Worm (Caenorhabditis elegans) whole organism, late embryonic: ENCODE data around the gene ife-2.

ENCODE experiments used
- C08G9.2 ChIP-seq: sonication (generic microtip); optimal IDR thresholded peaks from 2 replicates; lab custom pipeline; 2016; ENCODE audit warnings: mild to moderate bottlenecking, missing genetic modification characterization, moderate library complexity, missing compliant biosample characterization
- C38D4.7 ChIP-seq: fragments of 200-800 bp; sonication (Bioruptor generic); optimal IDR thresholded peaks from 2 replicates; lab custom pipeline; 2018; ENCODE audit warnings: mild to moderate bottlenecking, missing genetic modification characterization, moderate library complexity, missing compliant biosample characterization
- F13H6.1 ChIP-seq: sonication (generic microtip); optimal IDR thresholded peaks from 2 replicates; lab custom pipeline; 2016; ENCODE audit warnings: missing genetic modification characterization, missing compliant biosample characterization
- K02D7.2 ChIP-seq: sonication (generic microtip); optimal IDR thresholded peaks from 2 replicates; lab custom pipeline; 2017; ENCODE audit warnings: mild to moderate bottlenecking, missing genetic modification characterization, missing compliant biosample characterization
- T23F11.4 ChIP-seq: fragments of 200-800 bp; sonication (Bioruptor generic); optimal IDR thresholded peaks from 2 replicates; lab custom pipeline; 2018; ENCODE audit warnings: mild to moderate bottlenecking, missing genetic modification characterization, missing compliant biosample characterization
- Y22D7AL.16 ChIP-seq: sonication (generic microtip); optimal IDR thresholded peaks from 2 replicates; lab custom pipeline; 2016; ENCODE audit warnings: missing genetic modification characterization, missing compliant biosample characterization
- ahr-1 ChIP-seq: sonication (generic microtip); optimal IDR thresholded peaks from 2 replicates; lab custom pipeline; 2016; ENCODE audit warnings: missing genetic modification characterization, missing compliant biosample characterization
- ceh-14 ChIP-seq: sonication (generic microtip); optimal IDR thresholded peaks from 2 replicates; lab custom pipeline; 2016; ENCODE audit warnings: missing genotype, missing genetic modification characterization, missing compliant biosample characterization
- ceh-18 ChIP-seq: sonication (generic microtip); optimal IDR thresholded peaks from 2 replicates; lab custom pipeline; 2016; ENCODE audit warnings: missing genetic modification characterization, missing compliant biosample characterization
- ceh-2 ChIP-seq: sonication (generic microtip); optimal IDR thresholded peaks from 2 replicates; lab custom pipeline; 2016; ENCODE audit warnings: missing genotype, missing genetic modification characterization, missing compliant biosample characterization
- ceh-24 ChIP-seq: sonication (generic microtip); optimal IDR thresholded peaks from 2 replicates; lab custom pipeline; 2016; ENCODE audit warnings: mild to moderate bottlenecking, missing genetic modification characterization, missing compliant biosample characterization
- ceh-30 ChIP-seq: fragments of 150-350 bp; optimal IDR thresholded peaks from 2 replicates; lab custom pipeline; 2014; ENCODE audit warnings: missing biosample characterization, missing genetic modification characterization
- ceh-31 ChIP-seq: sonication (generic microtip); optimal IDR thresholded peaks from 2 replicates; lab custom pipeline; 2016; ENCODE audit warnings: missing genetic modification characterization, missing compliant biosample characterization
- ceh-34 ChIP-seq: sonication (generic microtip); optimal IDR thresholded peaks from 2 replicates; lab custom pipeline; 2016; ENCODE audit warnings: mild to moderate bottlenecking, missing genetic modification characterization, missing compliant biosample characterization
- che-1 ChIP-seq: sonication (generic microtip); optimal IDR thresholded peaks from 2 replicates; lab custom pipeline; 2016; ENCODE audit warnings: mild to moderate bottlenecking, missing genetic modification characterization, missing compliant biosample characterization
- dmd-4 ChIP-seq: sonication (generic microtip); optimal IDR thresholded peaks from 2 replicates; lab custom pipeline; 2016; ENCODE audit warnings: borderline replicate concordance, missing genetic modification characterization, missing compliant biosample characterization
- ets-4 ChIP-seq: sonication (generic microtip); optimal IDR thresholded peaks from 2 replicates; lab custom pipeline; 2016; ENCODE audit warnings: missing genetic modification characterization, missing compliant biosample characterization
- eyg-1 ChIP-seq: sonication (generic microtip); optimal IDR thresholded peaks from 2 replicates; lab custom pipeline; 2016; ENCODE audit warnings: missing genotype, missing genetic modification characterization, missing compliant biosample characterization
- fax-1 ChIP-seq: sonication (generic microtip); optimal IDR thresholded peaks from 2 replicates; lab custom pipeline; 2016; ENCODE audit warnings: missing genotype, missing genetic modification characterization, missing compliant biosample characterization
- fkh-10 ChIP-seq: fragments of 150-350 bp; optimal IDR thresholded peaks from 2 replicates; lab custom pipeline; 2014; ENCODE audit warnings: missing biosample characterization, missing genetic modification reagents, missing genetic modification characterization
- hlh-8 ChIP-seq: sonication (generic microtip); optimal IDR thresholded peaks from 2 replicates; lab custom pipeline; 2016; ENCODE audit warnings: missing genotype, missing genetic modification characterization, missing compliant biosample characterization
- lin-11 ChIP-seq: fragments of 200-800 bp; sonication (Bioruptor generic); optimal IDR thresholded peaks from 2 replicates; lab custom pipeline; 2018; ENCODE audit warnings: mild to moderate bottlenecking, missing genetic modification characterization, missing compliant biosample characterization
- madf-2 ChIP-seq: sonication (generic microtip); optimal IDR thresholded peaks from 2 replicates; lab custom pipeline; 2017; ENCODE audit warnings: missing genetic modification characterization, missing compliant biosample characterization
- nfya-1 ChIP-seq: sonication (generic microtip); optimal IDR thresholded peaks from 2 replicates; lab custom pipeline; 2017; ENCODE audit warnings: missing genetic modification characterization, mild to moderate bottlenecking, missing compliant biosample characterization, antibody characterized with exemption, moderate library complexity
- nhr-232 ChIP-seq: sonication (generic microtip); optimal IDR thresholded peaks from 2 replicates; lab custom pipeline; 2016; ENCODE audit warnings: missing genetic modification characterization, missing compliant biosample characterization
- odd-2 ChIP-seq: sonication (generic microtip); optimal IDR thresholded peaks from 2 replicates; lab custom pipeline; 2017; ENCODE audit warnings: antibody characterized with exemption, mild to moderate bottlenecking, missing genetic modification characterization, missing compliant biosample characterization
- pax-1 ChIP-seq: fragments of 150-350 bp; optimal IDR thresholded peaks from 2 replicates; lab custom pipeline; 2014; ENCODE audit warnings: missing biosample characterization, missing genetic modification characterization
- pha-4 ChIP-seq: fragments of 150-350 bp; optimal IDR thresholded peaks from 2 replicates; lab custom pipeline; 2018; ENCODE audit warnings: missing biosample characterization, missing genetic modification reagents, missing genetic modification characterization
- ref-2 ChIP-seq: sonication (generic microtip); optimal IDR thresholded peaks from 2 replicates; lab custom pipeline; 2016; ENCODE audit warnings: missing genetic modification characterization, missing compliant biosample characterization
- rnt-1 ChIP-seq: sonication (generic microtip); optimal IDR thresholded peaks from 2 replicates; lab custom pipeline; 2016; ENCODE audit warnings: missing genetic modification characterization, missing compliant biosample characterization
- sox-2 ChIP-seq: fragments of 200-800 bp; sonication (Bioruptor generic); IDR thresholded peaks from 2 replicates; pipeline ENCODE4 v1.3.6; 2022; ENCODE audit warnings: missing genetic modification reagents, missing genetic modification characterization, missing compliant biosample characterization
- sox-4 ChIP-seq: sonication (generic microtip); optimal IDR thresholded peaks from 2 replicates; lab custom pipeline; 2017; ENCODE audit warnings: mild to moderate bottlenecking, missing genetic modification characterization, inconsistent platforms, missing compliant biosample characterization
- syd-9 ChIP-seq: sonication (generic microtip); optimal IDR thresholded peaks from 2 replicates; lab custom pipeline; 2016; ENCODE audit warnings: mild to moderate bottlenecking, missing genetic modification characterization, moderate library complexity, missing compliant biosample characterization
- unc-55 ChIP-seq: sonication (generic microtip); optimal IDR thresholded peaks from 2 replicates; lab custom pipeline; 2017; ENCODE audit warnings: missing biosample characterization, missing genetic modification reagents, missing genetic modification characterization
- unc-86 ChIP-seq: sonication (generic microtip); optimal IDR thresholded peaks from 2 replicates; lab custom pipeline; 2016; ENCODE audit warnings: missing genetic modification characterization, missing compliant biosample characterization
- ztf-16 ChIP-seq: sonication (generic microtip); optimal IDR thresholded peaks from 2 replicates; lab custom pipeline; 2017; ENCODE audit warnings: missing genetic modification characterization, missing compliant biosample characterization

Gene ife-2

DNA sequence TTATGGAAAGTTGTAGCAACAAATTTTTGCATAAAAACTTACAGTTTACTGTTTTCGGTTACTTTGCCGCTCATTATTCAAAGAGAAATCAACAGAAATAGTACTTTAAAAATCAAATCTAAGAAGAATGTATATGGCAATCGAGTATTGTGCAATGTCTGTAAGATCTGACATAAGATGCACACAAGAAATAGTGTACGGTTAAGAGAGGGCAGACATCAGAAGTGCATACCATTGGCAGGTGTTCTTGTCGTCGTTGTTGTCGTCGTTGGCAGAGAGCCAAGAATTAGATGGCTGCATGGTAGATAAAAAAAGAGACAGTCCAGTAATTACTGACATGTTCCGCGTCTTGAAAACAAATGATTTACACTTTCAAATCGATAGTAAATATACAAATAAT, 12.2 kb upstream of the ife-2 start, which contains the start of gene R04A9.7:
Gene R04A9.7, minus strand, starts transcription at position 184 of the 400 bp plus-strand sequence.
- TF ChIP-seq rnt-1 (tag; lab: Kevin White, UChicago) (no peak), C08G9.2 (tag; lab: Kevin White, UChicago) (no peak), syd-9 (tag; lab: Kevin White, UChicago) (no peak), odd-2 (tag; lab: Kevin White, UChicago) (no peak), Y22D7AL.16 (no peak), nhr-232 (tag; lab: Kevin White, UChicago) (no peak), ceh-18 (tag; lab: Kevin White, UChicago) (no peak), dmd-4 (no peak), sox-2 (GFP tag; lab: Robert Waterston, UW) (no peak)

DNA sequence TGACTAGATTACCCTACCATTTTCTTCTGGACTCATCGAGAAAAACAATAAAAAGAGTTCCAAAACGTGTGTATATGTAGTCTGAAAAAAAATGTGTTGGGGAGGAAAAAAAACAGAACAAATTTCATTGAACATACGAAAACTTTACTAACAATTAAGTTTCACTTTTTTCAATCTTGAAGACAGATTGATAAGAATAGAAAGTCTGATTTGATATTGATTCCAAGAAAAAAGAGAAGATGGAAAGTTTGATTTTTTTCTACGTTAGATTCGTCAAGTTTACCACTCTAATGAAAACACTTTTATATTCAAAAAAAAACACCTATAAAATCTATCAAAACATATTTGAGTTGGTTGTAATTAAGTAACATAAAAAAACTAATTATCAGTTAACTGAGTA, 8.0 kb upstream of the ife-2 start, which contains the start of gene R04A9.9:
Gene R04A9.9, minus strand, starts transcription at position 101 of the 400 bp plus-strand sequence.
- TF ChIP-seq pha-4 (tag; lab: Kevin White, UChicago) = no peak
- TF ChIP-seq sox-4 (tag; lab: Kevin White, UChicago) = no peak
- no peak for TF ChIP-seq sox-2 (GFP tag; lab: Robert Waterston, UW)
- TF ChIP-seq fkh-10 (GFP tag; lab: Kevin White, UChicago) = no peak
- TF ChIP-seq ceh-2 = no peak
- no peak for TF ChIP-seq C08G9.2 (tag; lab: Kevin White, UChicago)
- TF ChIP-seq Y22D7AL.16 = no peak
- TF ChIP-seq madf-2 (tag; lab: Kevin White, UChicago) = no peak
- no peak for TF ChIP-seq ref-2 (tag; lab: Kevin White, UChicago)
- TF ChIP-seq che-1 (tag; lab: Kevin White, UChicago) = no peak
- TF ChIP-seq ceh-34 (tag; lab: Kevin White, UChicago) = no peak
- no peak for TF ChIP-seq ets-4
- no peak for TF ChIP-seq pax-1 (tag; lab: Kevin White, UChicago)
- no peak for TF ChIP-seq eyg-1 (tag; lab: Kevin White, UChicago)
- TF ChIP-seq ceh-14 = no peak
- no peak for TF ChIP-seq C38D4.7 (GFP tag; lab: Kevin White, UChicago)
- no peak for TF ChIP-seq hlh-8
- no peak for TF ChIP-seq ceh-18 (tag; lab: Kevin White, UChicago)
- TF ChIP-seq, all 69 proteins: peak for 0

DNA sequence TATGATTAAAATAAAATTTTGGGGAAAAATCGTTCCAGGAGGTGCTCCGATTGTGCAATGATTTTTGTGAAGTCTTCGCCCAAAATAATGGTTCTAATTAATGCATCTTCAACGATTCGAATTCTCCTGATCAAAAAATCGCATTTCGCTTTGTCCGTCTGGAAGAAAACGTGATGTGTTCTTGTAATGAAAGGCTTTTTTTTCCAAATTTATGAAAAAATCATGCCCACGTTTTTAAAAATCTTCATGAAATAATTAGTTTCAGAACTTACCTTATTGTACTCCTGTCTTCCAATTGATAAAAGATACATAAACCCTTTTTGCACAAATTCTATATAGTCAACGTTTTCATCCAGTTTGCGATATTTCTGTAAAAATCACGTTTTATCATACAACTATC, 7.1 kb upstream of the ife-2 start:
- TF ChIP-seq ztf-16 (tag; lab: Kevin White, UChicago) (no peak), ceh-31 (tag; lab: Kevin White, UChicago) (no peak), F13H6.1 (tag; lab: Kevin White, UChicago) (no peak), unc-86 (tag; lab: Kevin White, UChicago) (no peak), unc-55 (GFP tag; lab: Kevin White, UChicago) (no peak), syd-9 (tag; lab: Kevin White, UChicago) (no peak), ahr-1 (tag; lab: Kevin White, UChicago) (no peak), fax-1 (tag; lab: Kevin White, UChicago) (no peak), K02D7.2 (tag; lab: Kevin White, UChicago) (no peak), lin-11 (tag; lab: Kevin White, UChicago) (no peak), dmd-4 (no peak), fkh-10 (GFP tag; lab: Kevin White, UChicago) (no peak), nfya-1 (no peak), hlh-8 (no peak)

DNA sequence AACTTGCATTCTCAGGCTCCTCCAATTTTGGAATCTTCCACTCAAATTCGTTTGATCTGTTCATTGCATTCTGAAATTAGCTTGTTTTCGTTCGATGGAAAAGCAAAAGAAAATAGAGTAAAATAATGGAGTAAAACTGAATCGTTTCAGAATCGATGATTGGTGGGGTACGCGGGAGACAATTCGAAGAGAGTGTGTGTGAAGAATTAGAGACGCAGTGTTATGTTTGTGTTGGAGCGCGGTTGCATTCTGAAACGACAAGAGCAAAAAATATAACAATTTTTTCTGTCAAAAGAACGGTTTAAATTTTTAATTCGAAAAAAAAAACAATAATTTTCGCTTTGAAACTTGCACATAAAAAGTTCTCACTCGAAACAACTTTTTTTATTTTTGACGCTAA, 6.2 kb upstream of the ife-2 start, which contains the start of gene ceh-93:
Gene ceh-93, minus strand, starts transcription at position 70 of the 400 bp plus-strand sequence.
- no peak for TF ChIP-seq K02D7.2 (tag; lab: Kevin White, UChicago)
- no peak for TF ChIP-seq ceh-24
- no peak for TF ChIP-seq T23F11.4
- TF ChIP-seq fkh-10 (GFP tag; lab: Kevin White, UChicago) = no peak
- no peak for TF ChIP-seq ceh-30
- peak; percentile 90 for TF ChIP-seq nfya-1
- no peak for TF ChIP-seq eyg-1 (tag; lab: Kevin White, UChicago)
